Fruit fly (Drosophila melanogaster) whole organism, embryonic: ENCODE results near the gene CG46059.

Experiments
- CG10462 ChIP-seq: fragments of 200-800 bp; sonication (Bioruptor generic); optimal IDR thresholded peaks from 2 replicates; lab custom pipeline; 2016; ENCODE audit warnings: missing biosample characterization, missing genetic modification characterization
- CG11696 ChIP-seq: fragments of 200-800 bp; sonication (Bioruptor generic); IDR thresholded peaks from 2 replicates; pipeline ENCODE4 v1.3.6; 2022; ENCODE audit warnings: missing biosample characterization, missing genetic modification characterization
- CG13424 ChIP-seq: fragments of 200-800 bp; sonication (Bioruptor generic); optimal IDR thresholded peaks from 2 replicates; lab custom pipeline; 2019; ENCODE audit warnings: missing biosample characterization, mild to moderate bottlenecking, missing genetic modification characterization, moderate library complexity
- CG14667 ChIP-seq: fragments of 200-800 bp; sonication (Bioruptor generic); IDR thresholded peaks from 2 replicates; pipeline ENCODE4 v1.3.6; 2022; ENCODE audit warnings: missing biosample characterization, missing genetic modification characterization
- CG16815 ChIP-seq: fragments of 200-800 bp; sonication (Bioruptor generic); optimal IDR thresholded peaks from 3 replicates; lab custom pipeline; 2017; ENCODE audit warnings: missing biosample characterization, mild to moderate bottlenecking, missing genetic modification characterization
- CG17328 ChIP-seq: fragments of 200-800 bp; sonication (Bioruptor generic); IDR thresholded peaks from 2 replicates; pipeline ENCODE4 v1.3.6; 2022; ENCODE audit warnings: missing biosample characterization, missing genetic modification characterization
- CG17802 ChIP-seq: fragments of 200-800 bp; sonication (Bioruptor generic); optimal IDR thresholded peaks from 2 replicates; lab custom pipeline; 2018; ENCODE audit warnings: missing biosample characterization, mild to moderate bottlenecking, missing genetic modification characterization, moderate library complexity
- CG18619 ChIP-seq: fragments of 200-800 bp; sonication (Bioruptor generic); optimal IDR thresholded peaks from 3 replicates; lab custom pipeline; 2017; ENCODE audit warnings: missing biosample characterization, mild to moderate bottlenecking, missing genetic modification characterization
- CG2116 ChIP-seq: fragments of 200-800 bp; sonication (Bioruptor generic); optimal IDR thresholded peaks from 3 replicates; lab custom pipeline; 2018; ENCODE audit warnings: missing biosample characterization, mild to moderate bottlenecking, missing genetic modification characterization
- CG32767 ChIP-seq: fragments of 200-800 bp; sonication (Bioruptor generic); IDR thresholded peaks from 2 replicates; pipeline ENCODE4 v1.3.6; 2022; ENCODE audit warnings: missing biosample characterization, missing genetic modification characterization
- CG33557 ChIP-seq: fragments of 200-800 bp; sonication (Bioruptor generic); optimal IDR thresholded peaks from 2 replicates; lab custom pipeline; 2019; ENCODE audit warnings: missing biosample characterization, mild to moderate bottlenecking, missing genetic modification characterization, moderate library complexity
- CG34422 ChIP-seq: fragments of 200-800 bp; sonication (Bioruptor generic); IDR thresholded peaks from 3 replicates; pipeline ENCODE4 v1.3.6; 2022; ENCODE audit warnings: missing biosample characterization, missing genetic modification characterization
- CG42726 ChIP-seq: fragments of 200-800 bp; sonication (Bioruptor generic); IDR thresholded peaks from 2 replicates; pipeline ENCODE4 v1.3.6; 2022; ENCODE audit warnings: missing biosample characterization, missing genetic modification characterization; ENCODE audit not compliant: partially characterized antibody
- CG4617 ChIP-seq: fragments of 200-800 bp; sonication (Bioruptor generic); optimal IDR thresholded peaks from 3 replicates; lab custom pipeline; 2016; ENCODE audit warnings: missing biosample characterization, missing genetic modification characterization, borderline replicate concordance
- CG4854 ChIP-seq: fragments of 200-800 bp; sonication (Bioruptor generic); optimal IDR thresholded peaks from 2 replicates; lab custom pipeline; 2016; ENCODE audit warnings: missing biosample characterization, missing genetic modification characterization, inconsistent platforms
- CG5953 ChIP-seq: fragments of 200-800 bp; sonication (Bioruptor generic); IDR thresholded peaks from 2 replicates; pipeline ENCODE4 v1.3.6; 2022; ENCODE audit warnings: missing biosample characterization, missing genetic modification characterization
- CG7357 ChIP-seq: fragments of 200-800 bp; sonication (Bioruptor generic); IDR thresholded peaks from 3 replicates; pipeline ENCODE4 v1.3.6; 2022; ENCODE audit warnings: missing biosample characterization, missing genetic modification characterization
- CG8388 ChIP-seq: fragments of 200-800 bp; sonication (Bioruptor generic); optimal IDR thresholded peaks from 2 replicates; lab custom pipeline; 2019; ENCODE audit warnings: missing biosample characterization, mild to moderate bottlenecking, missing genetic modification characterization, moderate library complexity
- CG8478 ChIP-seq: fragments of >200 bp; optimal IDR thresholded peaks from 2 replicates; lab custom pipeline; 2018
- CG8924 ChIP-seq: fragments of 200-800 bp; optimal IDR thresholded peaks from 3 replicates; lab custom pipeline; 2019; ENCODE audit warnings: missing biosample characterization, mild to moderate bottlenecking, missing genetic modification characterization, moderate library complexity
- CG9609 ChIP-seq: fragments of 200-800 bp; sonication (Bioruptor generic); optimal IDR thresholded peaks from 3 replicates; lab custom pipeline; 2016; ENCODE audit warnings: missing biosample characterization, missing genetic modification characterization
- CG9727 ChIP-seq: fragments of 200-800 bp; sonication (Bioruptor generic); optimal IDR thresholded peaks from 3 replicates; lab custom pipeline; 2017; ENCODE audit warnings: missing biosample characterization, mild to moderate bottlenecking, missing genetic modification characterization
- CG9817 ChIP-seq: fragments of 200-800 bp; sonication (Bioruptor generic); optimal IDR thresholded peaks from 2 replicates; lab custom pipeline; 2018; ENCODE audit warnings: missing biosample characterization, mild to moderate bottlenecking, missing genetic modification characterization, moderate library complexity
- Chrac-16 ChIP-seq: fragments of 200-800 bp; sonication (Bioruptor generic); optimal IDR thresholded peaks from 3 replicates; lab custom pipeline; 2016; ENCODE audit warnings: missing biosample characterization, missing genetic modification characterization
- Doc2 ChIP-seq: fragments of 200-800 bp; sonication (Bioruptor generic); IDR thresholded peaks from 2 replicates; pipeline ENCODE4 v1.3.6; 2022; ENCODE audit warnings: missing biosample characterization, missing genetic modification characterization
- Dp ChIP-seq: fragments of 200-800 bp; sonication (Bioruptor generic); optimal IDR thresholded peaks from 2 replicates; lab custom pipeline; 2018; ENCODE audit warnings: missing biosample characterization, mild to moderate bottlenecking, missing genetic modification characterization, moderate library complexity
- ERR ChIP-seq: fragments of 200-800 bp; sonication (Bioruptor generic); optimal IDR thresholded peaks from 2 replicates; lab custom pipeline; 2016; ENCODE audit warnings: missing biosample characterization, missing genetic modification characterization
- HLH4C ChIP-seq: fragments of 200-800 bp; sonication (Bioruptor generic); IDR thresholded peaks from 3 replicates; pipeline ENCODE4 v1.3.6; 2022; ENCODE audit warnings: missing biosample characterization, missing genetic modification characterization; ENCODE audit not compliant: partially characterized antibody
- MTF-1 ChIP-seq: fragments of 200-800 bp; sonication (Bioruptor generic); optimal IDR thresholded peaks from 2 replicates; lab custom pipeline; 2018; ENCODE audit warnings: missing biosample characterization, mild to moderate bottlenecking, missing genetic modification characterization, borderline replicate concordance
- Mes4 ChIP-seq: fragments of 200-800 bp; sonication (Bioruptor generic); optimal IDR thresholded peaks from 2 replicates; lab custom pipeline; 2016; ENCODE audit warnings: missing biosample characterization, missing genetic modification characterization
- Mrtf ChIP-seq: fragments of 200-800 bp; sonication (Bioruptor generic); IDR thresholded peaks from 3 replicates; pipeline ENCODE4 v1.3.6; 2022; ENCODE audit warnings: missing biosample characterization, missing genetic modification characterization
- NC2β ChIP-seq: fragments of 200-800 bp; sonication (Bioruptor generic); optimal IDR thresholded peaks from 2 replicates; lab custom pipeline; 2016; ENCODE audit warnings: missing biosample characterization, missing genetic modification characterization
- Oli ChIP-seq: fragments of 200-800 bp; sonication (Bioruptor generic); optimal IDR thresholded peaks from 2 replicates; lab custom pipeline; 2018; ENCODE audit warnings: missing biosample characterization, mild to moderate bottlenecking, missing genetic modification characterization, moderate library complexity
- amos ChIP-seq: fragments of 200-800 bp; sonication (Bioruptor generic); IDR thresholded peaks from 2 replicates; pipeline ENCODE4 v1.3.6; 2022; ENCODE audit warnings: missing biosample characterization, missing genetic modification characterization; ENCODE audit not compliant: partially characterized antibody
- aop ChIP-seq: fragments of 200-800 bp; sonication (Bioruptor generic); IDR thresholded peaks from 2 replicates; pipeline ENCODE4 v1.3.6; 2022; ENCODE audit warnings: missing biosample characterization, missing genetic modification characterization
- btn ChIP-seq: fragments of 200-800 bp; sonication (Bioruptor generic); optimal IDR thresholded peaks from 2 replicates; lab custom pipeline; 2016; ENCODE audit warnings: missing biosample characterization, missing genetic modification characterization
- crc ChIP-seq: fragments of 200-800 bp; sonication (Bioruptor generic); optimal IDR thresholded peaks from 2 replicates; lab custom pipeline; 2016; ENCODE audit warnings: missing biosample characterization, missing genetic modification characterization
- eyg ChIP-seq: fragments of 200-800 bp; sonication (Bioruptor generic); optimal IDR thresholded peaks from 3 replicates; lab custom pipeline; 2016; ENCODE audit warnings: missing biosample characterization, missing genetic modification characterization
- gsb ChIP-seq: fragments of 200-800 bp; sonication (Bioruptor generic); IDR thresholded peaks from 2 replicates; pipeline ENCODE4 v1.3.6; 2022; ENCODE audit warnings: missing biosample characterization, missing genetic modification characterization
- hbn ChIP-seq: fragments of 200-800 bp; sonication (Bioruptor generic); IDR thresholded peaks from 2 replicates; pipeline ENCODE4 v1.3.6; 2022; ENCODE audit warnings: missing biosample characterization, missing genetic modification characterization; ENCODE audit not compliant: partially characterized antibody
- insv ChIP-seq, 2 experiments: fragments of 200-800 bp; sonication (Bioruptor generic); optimal IDR thresholded peaks; 3 replicates each; lab custom pipeline; 2016 to 2018; ENCODE audit warnings: missing biosample characterization in 2 of 2, missing genetic modification characterization in 2 of 2
- jumu ChIP-seq: fragments of 200-800 bp; sonication (Bioruptor generic); optimal IDR thresholded peaks from 3 replicates; lab custom pipeline; 2016; ENCODE audit warnings: missing biosample characterization, missing genetic modification characterization
- lmd ChIP-seq: fragments of 200-800 bp; sonication (Bioruptor generic); IDR thresholded peaks from 2 replicates; pipeline ENCODE4 v1.3.6; 2022; ENCODE audit warnings: missing biosample characterization, missing genetic modification characterization
- lov ChIP-seq, 2 experiments: fragments of 200-800 bp in 1 of 2; fragments of >200 bp in 1 of 2; sonication (Bioruptor generic) in 1 of 2; IDR thresholded peaks in 1 of 2; optimal IDR thresholded peaks in 1 of 2; 2 replicates in 1 of 2; 3 replicates in 1 of 2; pipeline versions ENCODE4 v1.3.6 to Lab custom; 2017 to 2022; ENCODE audit warnings: missing biosample characterization in 1 of 2, missing genetic modification characterization in 1 of 2
- oc ChIP-seq: fragments of 200-800 bp; sonication (Bioruptor generic); optimal IDR thresholded peaks from 2 replicates; lab custom pipeline; 2018; ENCODE audit warnings: missing biosample characterization, mild to moderate bottlenecking, missing genetic modification characterization, moderate library complexity
- p53 ChIP-seq: fragments of 200-800 bp; sonication (Bioruptor generic); optimal IDR thresholded peaks from 2 replicates; lab custom pipeline; 2016; ENCODE audit warnings: missing biosample characterization, missing genetic modification characterization
- phol ChIP-seq: fragments of 200-800 bp; sonication (Bioruptor generic); optimal IDR thresholded peaks from 3 replicates; lab custom pipeline; 2018; ENCODE audit warnings: missing biosample characterization, mild to moderate bottlenecking, missing genetic modification characterization, moderate library complexity
- sc ChIP-seq, 3 experiments: fragments of >200 bp in 2 of 3; fragments of 200-800 bp in 1 of 3; sonication (Bioruptor generic) in 1 of 3; optimal IDR thresholded peaks; 2 replicates in 2 of 3; 3 replicates in 1 of 3; lab custom pipeline; 2017; ENCODE audit warnings: mild to moderate bottlenecking in 1 of 3, missing biosample characterization in 1 of 3, missing genetic modification characterization in 1 of 3, missing genetic modification reagents in 1 of 3
- tna ChIP-seq: fragments of 200-800 bp; sonication (Bioruptor generic); IDR thresholded peaks from 2 replicates; pipeline ENCODE4 v1.3.6; 2022; ENCODE audit warnings: missing biosample characterization, missing genetic modification characterization; ENCODE audit not compliant: partially characterized antibody
- tup ChIP-seq: fragments of 200-800 bp; sonication (Bioruptor generic); optimal IDR thresholded peaks from 2 replicates; lab custom pipeline; 2016; ENCODE audit warnings: missing biosample characterization, mild to moderate bottlenecking, missing genetic modification characterization, moderate library complexity
- wor ChIP-seq: fragments of 200-800 bp; sonication (Bioruptor generic); IDR thresholded peaks from 2 replicates; pipeline ENCODE4 v1.3.6; 2022; ENCODE audit warnings: missing biosample characterization, missing genetic modification characterization

CG46059 gene

DNA sequence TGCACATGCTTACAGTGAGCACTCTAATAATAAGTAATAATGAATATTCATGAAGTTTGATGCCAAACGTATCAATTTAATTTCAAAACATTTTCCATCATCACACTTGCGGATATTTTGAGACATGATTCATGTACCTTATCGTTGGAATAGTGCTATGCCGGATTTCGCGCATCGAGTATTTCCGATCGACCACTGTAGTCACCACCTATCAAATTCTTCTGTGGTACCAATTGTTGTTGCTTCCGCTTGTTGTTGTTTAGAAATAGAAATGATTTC lies 42.7 kb downstream of the CG46059 start (continued):
- TF ChIP-seq CG9817 (tag; lab: Kevin White, UChicago): peak; percentile 30
- TF ChIP-seq Mrtf (GFP tag; lab: Robert Waterston, UW): 0 out of 3 replicates have a peak, but pooled peaks have one; percentile 49
- TF ChIP-seq eyg (GFP tag; lab: Kevin White, UChicago): no peak
- TF ChIP-seq CG14667: no peak
- TF ChIP-seq sc (optimal IDR thresholded peaks at IDR 0.05; lab: Kevin White, UChicago): no peak
- TF ChIP-seq sc (GFP tag; optimal IDR thresholded peaks at IDR 0.05; lab: Kevin White, UChicago): no peak
- no peak for TF ChIP-seq amos (GFP tag; lab: Robert Waterston, UW)
- no peak for TF ChIP-seq crc
- TF ChIP-seq Chrac-16 (GFP tag; lab: Kevin White, UChicago): no peak
- no peak for TF ChIP-seq hbn (GFP tag; lab: Robert Waterston, UW)
- TF ChIP-seq CG17328: no peak
- no peak for TF ChIP-seq aop
- TF ChIP-seq HLH4C (GFP tag; lab: Robert Waterston, UW): no peak
- TF ChIP-seq CG11696: 0 out of 2 replicates have a peak, but pooled peaks have one; percentile 40
- no peak for TF ChIP-seq CG17802 (tag; lab: Kevin White, UChicago)
- no peak for TF ChIP-seq CG42726 (GFP tag; lab: Robert Waterston, UW)
- no peak; the same call in 1 of the 2 replicates for TF ChIP-seq CG32767 (GFP tag; lab: Robert Waterston, UW)
- TF ChIP-seq lov (optimal IDR thresholded peaks at IDR 0.05; lab: Kevin White, UChicago): no peak
- TF ChIP-seq lov (GFP tag; IDR thresholded peaks at IDR 0.05; lab: Robert Waterston, UW): no peak
- TF ChIP-seq ERR: peak; percentile 5
- peak; percentile 5 for TF ChIP-seq CG9609
- TF ChIP-seq CG13424 (tag; lab: Kevin White, UChicago): peak; percentile 21
- TF ChIP-seq CG8478 (lab: Kevin White, UChicago): no peak
- TF ChIP-seq CG4854 (GFP tag; lab: Kevin White, UChicago): peak; percentile 32
- no peak for TF ChIP-seq CG5953 (GFP tag; lab: Robert Waterston, UW)
- no peak for TF ChIP-seq tup (GFP tag; lab: Kevin White, UChicago)
- 0 out of 2 replicates have a peak, but pooled peaks have one; percentile 41 for TF ChIP-seq gsb (GFP tag; lab: Robert Waterston, UW)
- peak; percentile 68; the same call in 1 of the 2 replicates for TF ChIP-seq lmd
- no peak for TF ChIP-seq Doc2 (GFP tag; lab: Robert Waterston, UW)
- no peak for TF ChIP-seq CG7357 (GFP tag; lab: Robert Waterston, UW)
- no peak for TF ChIP-seq tna
- TF ChIP-seq btn: no peak
- no peak for TF ChIP-seq CG33557 (GFP tag; lab: Kevin White, UChicago)
- no peak for TF ChIP-seq CG4617 (GFP tag; lab: Kevin White, UChicago)
- TF ChIP-seq oc (tag; lab: Kevin White, UChicago): no peak
- TF ChIP-seq Dp: no peak
- TF ChIP-seq Mes4 (GFP tag; lab: Kevin White, UChicago): no peak
- TF ChIP-seq MTF-1 (GFP tag; lab: Kevin White, UChicago): no peak
- TF ChIP-seq CG34422 (GFP tag; lab: Robert Waterston, UW): no peak
- no peak for TF ChIP-seq p53 (GFP tag; lab: Kevin White, UChicago)
- peak; percentile 1 for TF ChIP-seq Oli (tag; lab: Kevin White, UChicago)
- no peak for TF ChIP-seq CG8388 (GFP tag; lab: Kevin White, UChicago)
- TF ChIP-seq CG8924 (tag; lab: Kevin White, UChicago): peak; percentile 42
- TF ChIP-seq CG16815: peak; percentile 44
- no peak for TF ChIP-seq insv (GFP tag; optimal IDR thresholded peaks at IDR 0.05; lab: Kevin White, UChicago)
- no peak for TF ChIP-seq NC2β
- no peak for TF ChIP-seq jumu
- TF ChIP-seq CG10462 (GFP tag; lab: Kevin White, UChicago): no peak
- no peak for TF ChIP-seq wor
- no peak for TF ChIP-seq CG2116
- peak; percentile 13 for TF ChIP-seq phol (tag; lab: Kevin White, UChicago)
- TF ChIP-seq CG9727 (GFP tag; lab: Kevin White, UChicago): peak; percentile 49
- peak; percentile 40 for TF ChIP-seq CG18619 (GFP tag; lab: Kevin White, UChicago)
